Fruit fly (Drosophila melanogaster): ENCODE measurements around the gene CG9459.

DNA sequence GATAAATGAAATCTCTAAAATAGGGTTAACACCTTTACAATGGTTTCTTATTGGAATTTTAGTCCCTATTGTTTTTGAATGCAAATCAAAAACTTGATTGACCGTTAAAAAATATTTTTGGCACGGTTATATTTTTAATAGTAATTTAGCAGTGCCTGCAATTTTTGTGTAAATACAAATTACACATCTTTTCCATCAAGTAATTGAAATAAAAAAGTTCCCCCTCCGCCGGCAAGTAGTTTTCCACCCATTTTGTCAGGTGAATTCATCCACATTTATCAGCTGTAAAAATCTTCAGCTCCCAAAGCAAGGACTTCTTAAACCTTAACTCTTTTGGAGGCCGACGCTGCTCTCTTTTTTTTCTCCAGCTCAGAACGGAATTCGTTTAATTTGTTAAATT lies 5.5 kb upstream of the CG9459 start, which contains the start of gene CG34302:
- TF ChIP-seq fd59A (GFP tag; optimal IDR thresholded peaks at IDR 0.05) (no peak), eg (GFP tag; IDR thresholded peaks at IDR 0.05) (no peak), Blimp-1 (GFP tag; optimal IDR thresholded peaks at IDR 0.05) (no peak), Eip75B (GFP tag; optimal IDR thresholded peaks at IDR 0.05) (no peak), net (GFP tag; optimal IDR thresholded peaks at IDR 0.05) (no peak), OdsH (GFP tag; optimal IDR thresholded peaks at IDR 0.05) (no peak), CG15336 (GFP tag; IDR thresholded peaks at IDR 0.05) (no peak), ss (GFP tag; optimal IDR thresholded peaks at IDR 0.05) (no peak), Ets96B (tag; optimal IDR thresholded peaks at IDR 0.05) (no peak), CG32006 (GFP tag; optimal IDR thresholded peaks at IDR 0.05) (no peak), dsx (GFP tag; optimal IDR thresholded peaks at IDR 0.05; ENCODE audit: poor library complexity, severe bottlenecking) (no peak), CG1621 (tag; optimal IDR thresholded peaks at IDR 0.05) (no peak), CG16779 (tag; optimal IDR thresholded peaks at IDR 0.05) (no peak)
